Fruit fly (Drosophila melanogaster) whole organism, embryonic: ENCODE results near the gene Mvd.

Source experiments
- Awh ChIP-seq: fragments of 200-800 bp; sonication (Bioruptor generic); IDR thresholded peaks from 2 replicates; pipeline ENCODE4, ENCODE4 v1.3.6; 2022; ENCODE audit warnings: missing biosample characterization, missing genetic modification characterization
- B-H1 ChIP-seq: fragments of 200-800 bp; sonication (Bioruptor generic); IDR thresholded peaks from 3 replicates; pipeline ENCODE4 v1.3.6; 2022; ENCODE audit warnings: missing biosample characterization, missing genetic modification characterization
- CG1647 ChIP-seq: fragments of 200-800 bp; sonication (Bioruptor generic); optimal IDR thresholded peaks from 3 replicates; lab custom pipeline; 2016; ENCODE audit warnings: missing biosample characterization, missing genetic modification characterization
- CG2120 ChIP-seq: fragments of 200-800 bp; sonication (Bioruptor generic); optimal IDR thresholded peaks from 3 replicates; lab custom pipeline; 2016; ENCODE audit warnings: missing biosample characterization, missing genetic modification characterization
- CG33213 ChIP-seq: fragments of 200-800 bp; sonication (Bioruptor generic); optimal IDR thresholded peaks from 3 replicates; lab custom pipeline; 2016; ENCODE audit warnings: missing biosample characterization, missing genetic modification characterization
- CG34224 ChIP-seq: fragments of 200-800 bp; sonication (Bioruptor generic); IDR thresholded peaks from 3 replicates; pipeline ENCODE4 v1.3.6; 2022; ENCODE audit warnings: missing biosample characterization, missing genetic modification characterization; ENCODE audit not compliant: partially characterized antibody
- CG34422 ChIP-seq: fragments of 200-800 bp; sonication (Bioruptor generic); IDR thresholded peaks from 3 replicates; pipeline ENCODE4 v1.3.6; 2022; ENCODE audit warnings: missing biosample characterization, missing genetic modification characterization
- CG4328 ChIP-seq: fragments of 200-800 bp; sonication (Bioruptor generic); optimal IDR thresholded peaks from 3 replicates; lab custom pipeline; 2017; ENCODE audit warnings: missing biosample characterization, missing genetic modification reagents, missing genetic modification characterization
- CG4617 ChIP-seq: fragments of 200-800 bp; sonication (Bioruptor generic); optimal IDR thresholded peaks from 3 replicates; lab custom pipeline; 2016; ENCODE audit warnings: missing biosample characterization, missing genetic modification characterization, borderline replicate concordance
- CG5180 ChIP-seq: fragments of 200-800 bp; sonication (Bioruptor generic); optimal IDR thresholded peaks from 3 replicates; lab custom pipeline; 2017; ENCODE audit warnings: missing biosample characterization, missing genetic modification characterization, mild to moderate bottlenecking, moderate library complexity, missing genetic modification reagents
- CG5245 ChIP-seq: fragments of 200-800 bp; sonication (Bioruptor generic); optimal IDR thresholded peaks from 3 replicates; lab custom pipeline; 2016; ENCODE audit warnings: missing biosample characterization, missing genetic modification characterization
- CG6654 ChIP-seq: fragments of 200-800 bp; sonication (Bioruptor generic); optimal IDR thresholded peaks from 2 replicates; lab custom pipeline; 2017; ENCODE audit warnings: missing biosample characterization, mild to moderate bottlenecking, missing genetic modification characterization
- CG7745 ChIP-seq: fragments of 200-800 bp; sonication (Bioruptor generic); optimal IDR thresholded peaks from 2 replicates; lab custom pipeline; 2018; ENCODE audit warnings: missing biosample characterization, mild to moderate bottlenecking, missing genetic modification characterization, moderate library complexity
- CG8924 ChIP-seq: fragments of 200-800 bp; optimal IDR thresholded peaks from 3 replicates; lab custom pipeline; 2019; ENCODE audit warnings: missing biosample characterization, mild to moderate bottlenecking, missing genetic modification characterization, moderate library complexity
- CG8944 ChIP-seq: fragments of 200-800 bp; sonication (Bioruptor generic); optimal IDR thresholded peaks from 3 replicates; lab custom pipeline; 2016; ENCODE audit warnings: missing biosample characterization, missing genetic modification characterization
- CG9215 ChIP-seq: fragments of 200-800 bp; sonication (Bioruptor generic); IDR thresholded peaks from 2 replicates; pipeline ENCODE4 v1.3.6; 2022; ENCODE audit warnings: missing biosample characterization, missing genetic modification characterization
- CG9437 ChIP-seq: fragments of 200-800 bp; sonication (Bioruptor generic); optimal IDR thresholded peaks from 2 replicates; lab custom pipeline; 2018; ENCODE audit warnings: missing biosample characterization, mild to moderate bottlenecking, missing genetic modification characterization
- Dll ChIP-seq: fragments of 200-800 bp; sonication (Bioruptor generic); IDR thresholded peaks from 4 replicates; pipeline ENCODE4 v1.3.6; 2022; ENCODE audit warnings: missing biosample characterization, missing genetic modification characterization; ENCODE audit not compliant: partially characterized antibody
- Eip74EF ChIP-seq, 2 experiments: fragments of 200-800 bp in 1 of 2; fragments of >200 bp in 1 of 2; sonication (Bioruptor generic) in 1 of 2; optimal IDR thresholded peaks; 2 replicates each; lab custom pipeline; 2017 to 2019; ENCODE audit warnings: missing biosample characterization in 2 of 2, missing genetic modification characterization in 2 of 2, mild to moderate bottlenecking in 1 of 2, moderate library complexity in 1 of 2
- Elba2 ChIP-seq: fragments of 200-800 bp; sonication (Bioruptor generic); optimal IDR thresholded peaks from 3 replicates; lab custom pipeline; 2016; ENCODE audit warnings: missing biosample characterization, missing genetic modification characterization
- H15 ChIP-seq: fragments of 200-800 bp; sonication (Bioruptor generic); IDR thresholded peaks from 3 replicates; pipeline ENCODE4 v1.3.6; 2022; ENCODE audit warnings: missing biosample characterization, missing genetic modification characterization
- HLH54F ChIP-seq: fragments of 200-800 bp; sonication (Bioruptor generic); optimal IDR thresholded peaks from 3 replicates; lab custom pipeline; 2016; ENCODE audit warnings: missing biosample characterization, missing genetic modification characterization
- Hmr ChIP-seq: fragments of 200-800 bp; sonication (Bioruptor generic); optimal IDR thresholded peaks from 3 replicates; lab custom pipeline; 2017; ENCODE audit warnings: mild to moderate bottlenecking, missing biosample characterization, missing genetic modification reagents, missing genetic modification characterization
- Hr39 ChIP-seq: fragments of >200 bp; optimal IDR thresholded peaks from 2 replicates; lab custom pipeline; 2017
- MTF-1 ChIP-seq: fragments of 200-800 bp; sonication (Bioruptor generic); optimal IDR thresholded peaks from 2 replicates; lab custom pipeline; 2018; ENCODE audit warnings: missing biosample characterization, mild to moderate bottlenecking, missing genetic modification characterization, borderline replicate concordance
- Taf1 ChIP-seq: fragments of 200-800 bp; sonication (Bioruptor generic); IDR thresholded peaks from 2 replicates; pipeline ENCODE4 v1.3.6; 2022; ENCODE audit warnings: missing biosample characterization, missing genetic modification characterization
- Xrp1 ChIP-seq: fragments of 200-800 bp; sonication (Bioruptor generic); IDR thresholded peaks from 2 replicates; pipeline ENCODE4 v1.3.6; 2022; ENCODE audit warnings: missing biosample characterization, missing genetic modification characterization
- ab ChIP-seq: fragments of 200-800 bp; sonication (Bioruptor generic); optimal IDR thresholded peaks from 2 replicates; lab custom pipeline; 2016; ENCODE audit warnings: missing biosample characterization, missing genetic modification characterization
- ac ChIP-seq: fragments of 200-800 bp; sonication (Bioruptor generic); optimal IDR thresholded peaks from 3 replicates; lab custom pipeline; 2017; ENCODE audit warnings: missing biosample characterization, mild to moderate bottlenecking, missing genetic modification characterization
- ase ChIP-seq: fragments of 200-800 bp; sonication (Bioruptor generic); IDR thresholded peaks from 3 replicates; pipeline ENCODE4 v1.3.6; 2022; ENCODE audit warnings: missing biosample characterization, missing genetic modification characterization
- bowl ChIP-seq: fragments of 200-800 bp; sonication (Bioruptor generic); IDR thresholded peaks from 2 replicates; pipeline ENCODE4 v1.3.6; 2022; ENCODE audit warnings: missing biosample characterization, missing genetic modification characterization
- cato ChIP-seq: fragments of 200-800 bp; sonication (Bioruptor generic); optimal IDR thresholded peaks from 2 replicates; lab custom pipeline; 2016; ENCODE audit warnings: missing biosample characterization, missing genetic modification characterization, borderline replicate concordance
- cg ChIP-seq: fragments of 200-800 bp; sonication (Bioruptor generic); optimal IDR thresholded peaks from 3 replicates; lab custom pipeline; 2019; ENCODE audit warnings: missing biosample characterization, mild to moderate bottlenecking, missing genetic modification characterization, moderate library complexity
- chm ChIP-seq: fragments of 200-800 bp; sonication (Bioruptor generic); IDR thresholded peaks from 2 replicates; pipeline ENCODE4 v1.3.6; 2022; ENCODE audit warnings: missing biosample characterization, missing genetic modification characterization
- dysf ChIP-seq: fragments of 200-800 bp; sonication (Bioruptor generic); IDR thresholded peaks from 3 replicates; pipeline ENCODE4 v1.3.6; 2022; ENCODE audit warnings: missing biosample characterization, missing genetic modification characterization
- fd102C ChIP-seq: fragments of 200-800 bp; sonication (Bioruptor generic); optimal IDR thresholded peaks from 2 replicates; lab custom pipeline; 2018; ENCODE audit warnings: missing biosample characterization, mild to moderate bottlenecking, missing genetic modification characterization, moderate library complexity
- fd96Cb ChIP-seq: fragments of 200-800 bp; sonication (Bioruptor generic); optimal IDR thresholded peaks from 2 replicates; lab custom pipeline; 2018; ENCODE audit warnings: missing biosample characterization, mild to moderate bottlenecking, missing genetic modification characterization, moderate library complexity
- grn ChIP-seq: fragments of 200-800 bp; sonication (Bioruptor generic); optimal IDR thresholded peaks from 3 replicates; lab custom pipeline; 2017; ENCODE audit warnings: missing biosample characterization, missing genetic modification characterization
- insv ChIP-seq, 2 experiments: fragments of 200-800 bp; sonication (Bioruptor generic); optimal IDR thresholded peaks; 3 replicates each; lab custom pipeline; 2016 to 2018; ENCODE audit warnings: missing biosample characterization in 2 of 2, missing genetic modification characterization in 2 of 2
- jumu ChIP-seq: fragments of 200-800 bp; sonication (Bioruptor generic); optimal IDR thresholded peaks from 3 replicates; lab custom pipeline; 2016; ENCODE audit warnings: missing biosample characterization, missing genetic modification characterization
- kni ChIP-seq: fragments of 200-800 bp; sonication (Bioruptor generic); optimal IDR thresholded peaks from 3 replicates; lab custom pipeline; 2017; ENCODE audit warnings: mild to moderate bottlenecking, missing biosample characterization, missing genetic modification reagents, missing genetic modification characterization
- knrl ChIP-seq: fragments of 200-800 bp; sonication (Bioruptor generic); IDR thresholded peaks from 3 replicates; pipeline ENCODE4 v1.3.6; 2022; ENCODE audit warnings: missing biosample characterization, missing genetic modification characterization; ENCODE audit not compliant: partially characterized antibody
- lab ChIP-seq: fragments of 200-800 bp; sonication (Bioruptor generic); optimal IDR thresholded peaks from 3 replicates; lab custom pipeline; 2017; ENCODE audit warnings: missing biosample characterization, missing genetic modification characterization, mild to moderate bottlenecking, moderate library complexity, missing genetic modification reagents
- nerfin-1 ChIP-seq: fragments of 200-800 bp; sonication (Bioruptor generic); optimal IDR thresholded peaks from 3 replicates; lab custom pipeline; 2019; ENCODE audit warnings: missing biosample characterization, mild to moderate bottlenecking, missing genetic modification characterization, moderate library complexity
- prd ChIP-seq, 3 experiments: fragments of >200 bp in 2 of 3; fragments of 200-800 bp in 1 of 3; sonication (Bioruptor generic) in 1 of 3; optimal IDR thresholded peaks in 2 of 3; IDR thresholded peaks in 1 of 3; 2 replicates in 2 of 3; 3 replicates in 1 of 3; pipeline versions ENCODE4 v1.3.6 to Lab custom; 2017 to 2022; ENCODE audit warnings: missing biosample characterization in 1 of 3, missing genetic modification characterization in 1 of 3
- sens ChIP-seq: fragments of 200-800 bp; sonication (Bioruptor generic); peaks from one replicate; lab custom pipeline; 2016; ENCODE audit warnings: missing biosample characterization, missing genetic modification characterization
- seq ChIP-seq: fragments of 200-800 bp; sonication (Bioruptor generic); IDR thresholded peaks from 2 replicates; pipeline ENCODE4 v1.3.6; 2022; ENCODE audit warnings: missing biosample characterization, missing genetic modification characterization
- shn ChIP-seq: fragments of 200-800 bp; sonication (Bioruptor generic); optimal IDR thresholded peaks from 3 replicates; lab custom pipeline; 2016; ENCODE audit warnings: missing biosample characterization, missing genetic modification characterization
- stwl ChIP-seq: fragments of 200-800 bp; sonication (Bioruptor generic); optimal IDR thresholded peaks from 3 replicates; lab custom pipeline; 2018; ENCODE audit warnings: missing biosample characterization, mild to moderate bottlenecking, missing genetic modification characterization, moderate library complexity
- vnd ChIP-seq: fragments of 200-800 bp; sonication (Bioruptor generic); IDR thresholded peaks from 3 replicates; pipeline ENCODE4 v1.3.6; 2022; ENCODE audit warnings: missing biosample characterization, missing genetic modification characterization; ENCODE audit not compliant: partially characterized antibody

Gene Mvd

dm6 chrX:15740288-15740726 lies 8.7 kb upstream of the Mvd start (continued):
- TF ChIP-seq ab (GFP tag; lab: Kevin White, UChicago) (peak; percentile 4), nerfin-1 (tag; lab: Kevin White, UChicago) (peak; percentile 19), CG9215 (peak; percentile 71), CG9437 (GFP tag; lab: Kevin White, UChicago) (no peak), Hmr (GFP tag; lab: Kevin White, UChicago) (peak; percentile 89), CG5180 (GFP tag; lab: Kevin White, UChicago) (no peak), CG7745 (tag; lab: Kevin White, UChicago) (no peak), cg (GFP tag; lab: Kevin White, UChicago) (no peak), CG6654 (GFP tag; lab: Kevin White, UChicago) (no peak), knrl (GFP tag; lab: Robert Waterston, UW) (no peak), jumu (peak; percentile 44), CG1647 (GFP tag; lab: Kevin White, UChicago) (no peak), ac (GFP tag; lab: Kevin White, UChicago) (no peak), stwl (tag; lab: Kevin White, UChicago) (no peak), Elba2 (GFP tag; lab: Kevin White, UChicago) (no peak), CG33213 (GFP tag; lab: Kevin White, UChicago) (peak; percentile 28), sens (GFP tag; lab: Kevin White, UChicago) (peak; percentile 91), shn (no peak), seq (GFP tag; lab: Robert Waterston, UW) (peak; percentile 65), bowl (no peak; the same call in 1 of the 2 replicates), Xrp1 (GFP tag; lab: Robert Waterston, UW) (peak; percentile 68), CG4328 (peak; percentile 58), CG4617 (GFP tag; lab: Kevin White, UChicago) (no peak), CG8924 (tag; lab: Kevin White, UChicago) (peak; percentile 57), fd96Cb (tag; lab: Kevin White, UChicago) (peak; percentile 55), vnd (GFP tag; lab: Robert Waterston, UW) (no peak), insv (GFP tag; optimal IDR thresholded peaks at IDR 0.05; lab: Kevin White, UChicago) (peak in 1 of 2 experiments; percentile 27), CG8944 (GFP tag; lab: Kevin White, UChicago) (peak; percentile 75), CG5245 (GFP tag; lab: Kevin White, UChicago) (peak; percentile 18), Hr39 (lab: Kevin White, UChicago) (no peak), CG34422 (GFP tag; lab: Robert Waterston, UW) (peak; percentile 57; the same call in 1 of the 3 replicates), CG34224 (no peak), MTF-1 (GFP tag; lab: Kevin White, UChicago) (peak; percentile 7), fd102C (GFP tag; lab: Kevin White, UChicago) (no peak), HLH54F (peak; percentile 62), Eip74EF (GFP tag; optimal IDR thresholded peaks at IDR 0.05; lab: Kevin White, UChicago) (peak in 1 of 2 experiments; percentile 43), prd (optimal IDR thresholded peaks at IDR 0.05; lab: Kevin White, UChicago) (no peak), prd (GFP tag; IDR thresholded peaks at IDR 0.05; lab: Robert Waterston, UW) (peak; percentile 78), dysf (GFP tag; lab: Robert Waterston, UW) (peak; percentile 83), Awh (GFP tag; lab: Robert Waterston, UW) (peak; percentile 63), kni (GFP tag; lab: Kevin White, UChicago) (no peak), B-H1 (GFP tag; lab: Robert Waterston, UW) (peak; percentile 69), ase (GFP tag; lab: Robert Waterston, UW) (peak; percentile 65; the same call in 1 of the 3 replicates), Taf1 (GFP tag; lab: Robert Waterston, UW) (peak; percentile 69), cato (GFP tag; lab: Kevin White, UChicago) (peak; percentile 29), chm (peak; percentile 62; the same call in 1 of the 2 replicates), H15 (0 out of 3 replicates have a peak, but pooled peaks have one; percentile 44), CG2120 (peak; percentile 91), lab (GFP tag; lab: Kevin White, UChicago) (peak; percentile 90), grn (peak; percentile 35), Dll (GFP tag; lab: Robert Waterston, UW) (no peak)
